Fruit fly (Drosophila melanogaster) whole organism, embryonic: ENCODE measurements around the gene CG7914.

ENCODE experiments used
- CG10267 ChIP-seq: fragments of 200-800 bp; sonication (Bioruptor generic); optimal IDR thresholded peaks from 2 replicates; lab custom pipeline; 2018; ENCODE audit warnings: missing biosample characterization, mild to moderate bottlenecking, missing genetic modification characterization, moderate library complexity
- CG13775 ChIP-seq: fragments of 200-800 bp; sonication (Bioruptor generic); optimal IDR thresholded peaks from 3 replicates; lab custom pipeline; 2017; ENCODE audit warnings: missing biosample characterization, mild to moderate bottlenecking, missing genetic modification characterization
- CG15479 ChIP-seq: fragments of 200-800 bp; sonication (Bioruptor generic); optimal IDR thresholded peaks from 3 replicates; lab custom pipeline; 2019; ENCODE audit warnings: missing biosample characterization, mild to moderate bottlenecking, missing genetic modification characterization, moderate library complexity
- CG6254 ChIP-seq: fragments of 200-800 bp; sonication (Bioruptor generic); optimal IDR thresholded peaks from 3 replicates; lab custom pipeline; 2017; ENCODE audit warnings: mild to moderate bottlenecking, missing biosample characterization, missing genetic modification reagents, missing genetic modification characterization
- CG7271 ChIP-seq: fragments of 200-800 bp; sonication (Bioruptor generic); optimal IDR thresholded peaks from 2 replicates; lab custom pipeline; 2018; ENCODE audit warnings: missing biosample characterization, mild to moderate bottlenecking, missing genetic modification characterization, moderate library complexity
- CG7963 ChIP-seq: fragments of 200-800 bp; sonication (Bioruptor generic); IDR thresholded peaks from 3 replicates; pipeline ENCODE4 v1.3.6; 2022; ENCODE audit warnings: missing biosample characterization, missing genetic modification characterization; ENCODE audit not compliant: partially characterized antibody
- br ChIP-seq: fragments of >200 bp; optimal IDR thresholded peaks from 2 replicates; lab custom pipeline; 2017
- esg ChIP-seq: fragments of 200-800 bp; sonication (Bioruptor generic); conservative IDR thresholded peaks from 2 replicates; pipeline ENCODE4 v1.3.6; 2022; ENCODE audit warnings: missing biosample characterization, missing genetic modification characterization
- nmo ChIP-seq: fragments of 200-800 bp; sonication (Bioruptor generic); optimal IDR thresholded peaks from 2 replicates; lab custom pipeline; 2018; ENCODE audit warnings: missing biosample characterization, mild to moderate bottlenecking, missing genetic modification characterization, moderate library complexity
- prd ChIP-seq, 3 experiments: fragments of >200 bp in 2 of 3; fragments of 200-800 bp in 1 of 3; sonication (Bioruptor generic) in 1 of 3; optimal IDR thresholded peaks in 2 of 3; IDR thresholded peaks in 1 of 3; 2 replicates in 2 of 3; 3 replicates in 1 of 3; pipeline versions ENCODE4 v1.3.6 to Lab custom; 2017 to 2022; ENCODE audit warnings: missing biosample characterization in 1 of 3, missing genetic modification characterization in 1 of 3
- tna ChIP-seq: fragments of 200-800 bp; sonication (Bioruptor generic); IDR thresholded peaks from 2 replicates; pipeline ENCODE4 v1.3.6; 2022; ENCODE audit warnings: missing biosample characterization, missing genetic modification characterization; ENCODE audit not compliant: partially characterized antibody

dm6 chrX:19238613-19239012 is 45.4 kb upstream of the CG7914 start:
- TF ChIP-seq CG10267 (tag; lab: Kevin White, UChicago) = no peak
- TF ChIP-seq prd (optimal IDR thresholded peaks at IDR 0.05; lab: Kevin White, UChicago) = no peak
- no peak for TF ChIP-seq prd (GFP tag; IDR thresholded peaks at IDR 0.05; lab: Robert Waterston, UW)
- TF ChIP-seq CG7271 (tag; lab: Kevin White, UChicago) = no peak
- no peak for TF ChIP-seq tna (GFP tag; lab: Robert Waterston, UW)
- no peak for TF ChIP-seq CG13775 (GFP tag; lab: Kevin White, UChicago)
- no peak for TF ChIP-seq CG6254
- no peak for TF ChIP-seq nmo
- no peak for TF ChIP-seq esg (GFP tag; lab: Robert Waterston, UW)
- no peak for TF ChIP-seq CG15479 (GFP tag; lab: Kevin White, UChicago)
- no peak for TF ChIP-seq br (lab: Kevin White, UChicago)
- no peak for TF ChIP-seq CG7963 (GFP tag; lab: Robert Waterston, UW)
